Worm (Caenorhabditis elegans) whole organism, L1 larva: Measurements from ENCODE around the gene F21A3.11.
A peak's percentile ranks its signal among the peaks of the same experiment; 100 is the strongest.

Experiments
- C16A3.4 ChIP-seq: fragments of 150-350 bp; optimal IDR thresholded peaks from 2 replicates; lab custom pipeline; 2014; ENCODE audit warnings: missing biosample characterization, missing genetic modification characterization
- C34B4.2 ChIP-seq: sonication (generic microtip); optimal IDR thresholded peaks from 2 replicates; lab custom pipeline; 2017; ENCODE audit warnings: mild to moderate bottlenecking, missing genetic modification characterization, missing compliant biosample characterization
- Y116A8C.19 ChIP-seq: sonication (generic microtip); optimal IDR thresholded peaks from 2 replicates; lab custom pipeline; 2016; ENCODE audit warnings: missing compliant biosample characterization, missing genetic modification characterization, borderline replicate concordance
- aha-1 ChIP-seq: fragments of 150-350 bp; optimal IDR thresholded peaks from 2 replicates; lab custom pipeline; 2014; ENCODE audit warnings: missing biosample characterization, missing genetic modification characterization
- aly-2 ChIP-seq: fragments of 150-350 bp; optimal IDR thresholded peaks from 2 replicates; lab custom pipeline; 2014; ENCODE audit warnings: missing biosample characterization, missing genetic modification characterization
- ceh-8 ChIP-seq: fragments of 200-800 bp; sonication (Bioruptor generic); optimal IDR thresholded peaks from 2 replicates; lab custom pipeline; 2018; ENCODE audit warnings: mild to moderate bottlenecking, missing genetic modification characterization, moderate library complexity, missing compliant biosample characterization
- dpl-1 ChIP-seq, 3 experiments: fragments of 150-350 bp in 2 of 3; sonication (generic microtip) in 1 of 3; optimal IDR thresholded peaks; 2 replicates each; lab custom pipeline; 2014 to 2017; ENCODE audit warnings: missing biosample characterization in 3 of 3, missing genetic modification characterization in 3 of 3, missing genetic modification reagents in 3 of 3
- efl-1 ChIP-seq, 4 experiments: fragments of 150-350 bp; optimal IDR thresholded peaks in 3 of 4; peaks in 1 of 4; 1 replicate in 1 of 4; 2 replicates in 3 of 4; lab custom pipeline; 2014; ENCODE audit warnings: missing biosample characterization in 2 of 4, missing genetic modification characterization in 2 of 4, missing genetic modification reagents in 2 of 4
- egl-13 ChIP-seq: sonication (generic microtip); optimal IDR thresholded peaks from 2 replicates; lab custom pipeline; 2016; ENCODE audit warnings: missing genotype, missing genetic modification reagents, missing genetic modification characterization, missing compliant biosample characterization
- egl-27 ChIP-seq, 2 experiments: fragments of 150-350 bp in 1 of 2; sonication (generic microtip); optimal IDR thresholded peaks; 3 replicates each; lab custom pipeline; 2017 to 2018; ENCODE audit warnings: missing biosample characterization in 2 of 2, missing genetic modification characterization in 2 of 2, missing genetic modification reagents in 2 of 2
- elt-2 ChIP-seq: sonication (generic microtip); optimal IDR thresholded peaks from 2 replicates; lab custom pipeline; 2016; ENCODE audit warnings: missing genetic modification characterization, mild to moderate bottlenecking, inconsistent platforms, missing compliant biosample characterization, missing genetic modification reagents
- ets-5 ChIP-seq: fragments of 200-800 bp; sonication (Bioruptor generic); IDR thresholded peaks from 2 replicates; pipeline ENCODE4 v1.3.6; 2022; ENCODE audit warnings: missing genetic modification characterization, missing compliant biosample characterization
- fkh-10 ChIP-seq: sonication (generic microtip); optimal IDR thresholded peaks from 2 replicates; lab custom pipeline; 2017; ENCODE audit warnings: missing biosample characterization, missing genetic modification reagents, missing genetic modification characterization
- fkh-4 ChIP-seq: sonication (generic microtip); optimal IDR thresholded peaks from 2 replicates; lab custom pipeline; 2016; ENCODE audit warnings: missing compliant biosample characterization, missing genetic modification characterization, borderline replicate concordance
- fkh-8 ChIP-seq: sonication (generic microtip); optimal IDR thresholded peaks from 2 replicates; lab custom pipeline; 2016; ENCODE audit warnings: mild to moderate bottlenecking, missing genetic modification characterization, missing compliant biosample characterization
- fos-1 ChIP-seq: fragments of 150-350 bp; optimal IDR thresholded peaks from 2 replicates; lab custom pipeline; 2014; ENCODE audit warnings: missing biosample characterization, missing genetic modification characterization
- hlh-4 ChIP-seq: sonication (generic microtip); optimal IDR thresholded peaks from 2 replicates; lab custom pipeline; 2016; ENCODE audit warnings: mild to moderate bottlenecking, missing genetic modification characterization, missing compliant biosample characterization
- irx-1 ChIP-seq: sonication (generic microtip); optimal IDR thresholded peaks from 2 replicates; lab custom pipeline; 2016; ENCODE audit warnings: missing genetic modification characterization, missing compliant biosample characterization
- isw-1 ChIP-seq: fragments of 200-800 bp; sonication (Bioruptor generic); IDR thresholded peaks from 2 replicates; pipeline ENCODE4 v1.3.6; 2022; ENCODE audit warnings: missing genetic modification characterization, missing compliant biosample characterization
- lin-15B ChIP-seq: fragments of 150-350 bp; sonication (generic microtip); optimal IDR thresholded peaks from 3 replicates; lab custom pipeline; 2014; ENCODE audit warnings: missing biosample characterization, missing genetic modification characterization
- lin-35 ChIP-seq, 2 experiments: fragments of 150-350 bp; optimal IDR thresholded peaks; 2 replicates each; lab custom pipeline; 2014; ENCODE audit warnings: missing biosample characterization in 2 of 2, missing genetic modification characterization in 2 of 2, missing genetic modification reagents in 2 of 2
- lin-39 ChIP-seq: fragments of 150-350 bp; optimal IDR thresholded peaks from 2 replicates; lab custom pipeline; 2014; ENCODE audit warnings: missing biosample characterization, missing genetic modification reagents, missing genetic modification characterization
- lir-3 ChIP-seq: sonication (generic microtip); optimal IDR thresholded peaks from 2 replicates; lab custom pipeline; 2016; ENCODE audit warnings: mild to moderate bottlenecking, missing genetic modification characterization, moderate library complexity, missing compliant biosample characterization; ENCODE audit not compliant: poor library complexity
- lsy-2 ChIP-seq, 2 experiments: fragments of 150-350 bp; optimal IDR thresholded peaks; 2 replicates each; lab custom pipeline; 2014; ENCODE audit warnings: missing biosample characterization in 2 of 2, missing genetic modification characterization in 2 of 2
- mab-9 ChIP-seq: fragments of 200-800 bp; sonication (Bioruptor generic); IDR thresholded peaks from 2 replicates; pipeline ENCODE4 v1.3.6; 2022; ENCODE audit warnings: missing genetic modification reagents, missing genetic modification characterization, missing compliant biosample characterization
- mdl-1 ChIP-seq, 2 experiments: fragments of 150-350 bp; optimal IDR thresholded peaks; 2 replicates each; lab custom pipeline; 2014 to 2017; ENCODE audit warnings: missing biosample characterization in 2 of 2, missing genetic modification characterization in 2 of 2, inconsistent platforms in 1 of 2
- mep-1 ChIP-seq: fragments of 150-350 bp; optimal IDR thresholded peaks from 2 replicates; lab custom pipeline; 2014; ENCODE audit warnings: missing biosample characterization, missing genetic modification characterization
- nhr-12 ChIP-seq: sonication (generic microtip); optimal IDR thresholded peaks from 2 replicates; lab custom pipeline; 2017; ENCODE audit warnings: missing biosample characterization, missing genetic modification characterization
- nhr-19 ChIP-seq: fragments of 200-800 bp; sonication (Bioruptor generic); conservative IDR thresholded peaks from 2 replicates; pipeline ENCODE4 v1.3.6; 2022; ENCODE audit warnings: missing genetic modification characterization, missing compliant biosample characterization
- nhr-20 ChIP-seq: sonication (generic microtip); optimal IDR thresholded peaks from 2 replicates; lab custom pipeline; 2016; ENCODE audit warnings: mild to moderate bottlenecking, missing genetic modification characterization, missing compliant biosample characterization
- nhr-237 ChIP-seq: fragments of 150-350 bp; optimal IDR thresholded peaks from 2 replicates; lab custom pipeline; 2014; ENCODE audit warnings: missing biosample characterization, missing genetic modification characterization
- nhr-28 ChIP-seq: fragments of 150-350 bp; optimal IDR thresholded peaks from 2 replicates; lab custom pipeline; 2014; ENCODE audit warnings: missing biosample characterization, missing genetic modification characterization
- nhr-47 ChIP-seq: sonication (generic microtip); optimal IDR thresholded peaks from 2 replicates; lab custom pipeline; 2016; ENCODE audit warnings: mild to moderate bottlenecking, missing genetic modification characterization, moderate library complexity, missing compliant biosample characterization
- nhr-71 ChIP-seq: sonication (generic microtip); optimal IDR thresholded peaks from 2 replicates; lab custom pipeline; 2016; ENCODE audit warnings: mild to moderate bottlenecking, missing genetic modification characterization, moderate library complexity, missing compliant biosample characterization
- nhr-77 ChIP-seq: fragments of 150-350 bp; optimal IDR thresholded peaks from 2 replicates; lab custom pipeline; 2014; ENCODE audit warnings: missing biosample characterization, missing genetic modification characterization
- nhr-90 ChIP-seq: sonication (generic microtip); optimal IDR thresholded peaks from 2 replicates; lab custom pipeline; 2016; ENCODE audit warnings: mild to moderate bottlenecking, missing genetic modification characterization, missing compliant biosample characterization; ENCODE audit not compliant: poor library complexity
- pag-3 ChIP-seq: sonication (generic microtip); optimal IDR thresholded peaks from 2 replicates; lab custom pipeline; 2017; ENCODE audit warnings: missing genetic modification characterization, mild to moderate bottlenecking, missing compliant biosample characterization, antibody characterized with exemption, borderline replicate concordance; ENCODE audit not compliant: insufficient read depth
- pax-3 ChIP-seq: fragments of 200-800 bp; sonication (Bioruptor generic); optimal IDR thresholded peaks from 2 replicates; lab custom pipeline; 2018; ENCODE audit warnings: mild to moderate bottlenecking, missing genetic modification characterization, moderate library complexity, missing compliant biosample characterization
- skn-1 ChIP-seq: fragments of 150-350 bp; optimal IDR thresholded peaks from 2 replicates; lab custom pipeline; 2014; ENCODE audit warnings: missing biosample characterization, missing genetic modification characterization
- snpc-4 ChIP-seq: fragments of 150-350 bp; optimal IDR thresholded peaks from 2 replicates; lab custom pipeline; 2014; ENCODE audit warnings: missing biosample characterization, missing genetic modification characterization
- sox-4 ChIP-seq: sonication (generic microtip); optimal IDR thresholded peaks from 2 replicates; lab custom pipeline; 2016; ENCODE audit warnings: missing genetic modification characterization, missing compliant biosample characterization
- sptf-1 ChIP-seq: fragments of 150-350 bp; optimal IDR thresholded peaks from 2 replicates; lab custom pipeline; 2014; ENCODE audit warnings: missing biosample characterization, missing genetic modification characterization
- unc-130 ChIP-seq: fragments of 150-350 bp; optimal IDR thresholded peaks from 2 replicates; lab custom pipeline; 2017; ENCODE audit warnings: missing biosample characterization, missing genetic modification characterization, inconsistent platforms
- unc-30 ChIP-seq: sonication (generic microtip); optimal IDR thresholded peaks from 2 replicates; lab custom pipeline; 2017; ENCODE audit warnings: missing biosample characterization, missing genetic modification characterization
- unc-62 ChIP-seq: fragments of 150-350 bp; optimal IDR thresholded peaks from 2 replicates; lab custom pipeline; 2014; ENCODE audit warnings: missing biosample characterization, missing genetic modification reagents, missing genetic modification characterization
- unc-98 ChIP-seq: fragments of 200-800 bp; sonication (Bioruptor generic); IDR thresholded peaks from 2 replicates; pipeline ENCODE4 v1.3.6; 2022; ENCODE audit warnings: missing genetic modification characterization, missing compliant biosample characterization
- vab-15 ChIP-seq: sonication (generic microtip); optimal IDR thresholded peaks from 2 replicates; lab custom pipeline; 2017; ENCODE audit warnings: missing genotype, mild to moderate bottlenecking, missing genetic modification characterization, missing compliant biosample characterization
- xbp-1 ChIP-seq: sonication (generic microtip); optimal IDR thresholded peaks from 2 replicates; lab custom pipeline; 2016; ENCODE audit warnings: missing genetic modification characterization, missing compliant biosample characterization
- zag-1 ChIP-seq: fragments of 150-350 bp; optimal IDR thresholded peaks from 2 replicates; lab custom pipeline; 2014; ENCODE audit warnings: missing biosample characterization, missing genetic modification characterization
- ztf-4 ChIP-seq: fragments of 150-350 bp; optimal IDR thresholded peaks from 2 replicates; lab custom pipeline; 2014; ENCODE audit warnings: missing biosample characterization, missing genetic modification characterization

Gene F21A3.11

ce11 chrV:15533096-15533495 lies at the start of gene F21A3.11:
Gene F21A3.11 (minus strand): TSS chrV:15533212.
- TF ChIP-seq efl-1 (optimal IDR thresholded peaks at IDR 0.05; lab: Kevin White, UChicago) (no peak), efl-1 (GFP tag; optimal IDR thresholded peaks at IDR 0.05 in 1 of 2; lab: Kevin White, UChicago) (no peak), egl-13 (tag; lab: Kevin White, UChicago) (no peak), elt-2 (tag; lab: Kevin White, UChicago) (peak; percentile 70), nhr-19 (GFP tag; lab: Robert Waterston, UW) (no peak)

ce11 chrV:15578386-15578785 lies 45.4 kb upstream of the F21A3.11 start, which contains the start of gene F28F8.9:
Gene F28F8.9 (minus strand): TSS chrV:15578673.
- TF ChIP-seq mep-1 (tag; lab: Kevin White, UChicago) (no peak), sox-4 (tag; lab: Kevin White, UChicago) (no peak), nhr-77 (tag; lab: Kevin White, UChicago) (no peak), C34B4.2 (tag; lab: Kevin White, UChicago) (no peak), elt-2 (tag; lab: Kevin White, UChicago) (no peak), zag-1 (tag; lab: Kevin White, UChicago) (no peak), lin-15B (tag; lab: Kevin White, UChicago) (no peak), nhr-20 (tag; lab: Kevin White, UChicago) (peak; percentile 14), unc-62 (no peak), pag-3 (tag; lab: Kevin White, UChicago) (no peak), efl-1 (optimal IDR thresholded peaks at IDR 0.05; lab: Kevin White, UChicago) (peak; percentile 44 to 94), efl-1 (GFP tag; optimal IDR thresholded peaks at IDR 0.05 in 1 of 2; lab: Kevin White, UChicago) (peak; percentile 93 to 99), pax-3 (tag; lab: Kevin White, UChicago) (no peak), irx-1 (no peak), aha-1 (tag; lab: Kevin White, UChicago) (no peak), isw-1 (GFP tag; lab: Robert Waterston, UW) (peak; percentile 40), aly-2 (tag; lab: Kevin White, UChicago) (no peak), fkh-8 (no peak), nhr-12 (tag; lab: Kevin White, UChicago) (no peak), egl-27 (tag; optimal IDR thresholded peaks at IDR 0.05; lab: Kevin White, UChicago) (no peak), sptf-1 (tag; lab: Kevin White, UChicago) (no peak), fos-1 (tag; lab: Kevin White, UChicago) (peak; percentile 41), xbp-1 (tag; lab: Kevin White, UChicago) (peak; percentile 52), nhr-47 (tag; lab: Kevin White, UChicago) (peak; percentile 57), vab-15 (tag; lab: Kevin White, UChicago) (no peak), snpc-4 (tag; lab: Kevin White, UChicago) (peak; percentile 40), unc-98 (GFP tag; lab: Robert Waterston, UW) (no peak), mdl-1 (tag; optimal IDR thresholded peaks at IDR 0.05; lab: Kevin White, UChicago) (peak in 1 of 2 experiments; percentile 15), lin-35 (GFP tag; optimal IDR thresholded peaks at IDR 0.05; lab: Kevin White, UChicago) (peak; percentile 95 to 98), ztf-4 (tag; lab: Kevin White, UChicago) (no peak), nhr-237 (tag; lab: Kevin White, UChicago) (no peak), dpl-1 (GFP tag; optimal IDR thresholded peaks at IDR 0.05; lab: Kevin White, UChicago) (peak; percentile 91 to 96 (median 93)), unc-30 (no peak), lsy-2 (tag; optimal IDR thresholded peaks at IDR 0.05; lab: Kevin White, UChicago) (peak; percentile 67 to 80), nhr-71 (tag; lab: Kevin White, UChicago) (peak; percentile 63), hlh-4 (tag; lab: Kevin White, UChicago) (no peak), unc-130 (tag; lab: Kevin White, UChicago) (peak; percentile 46), C16A3.4 (tag; lab: Kevin White, UChicago) (peak; percentile 44), nhr-90 (peak; percentile 40), fkh-4 (no peak), nhr-19 (GFP tag; lab: Robert Waterston, UW) (peak; percentile 58), ceh-8 (GFP tag; lab: Kevin White, UChicago) (no peak), lir-3 (tag; lab: Kevin White, UChicago) (no peak), lin-39 (no peak), mab-9 (GFP tag; lab: Robert Waterston, UW) (no peak), nhr-28 (tag; lab: Kevin White, UChicago) (no peak), ets-5 (GFP tag; lab: Robert Waterston, UW) (no peak), fkh-10 (no peak), skn-1 (tag; lab: Kevin White, UChicago) (peak; percentile 76), Y116A8C.19 (tag; lab: Kevin White, UChicago) (no peak)
